Fruit fly (Drosophila melanogaster) whole organism, prepupa: ENCODE results near the gene cnir.

Source experiments
- Blimp-1 ChIP-seq: fragments of 200-800 bp; sonication (Bioruptor generic); optimal IDR thresholded peaks from 3 replicates; lab custom pipeline; 2017; ENCODE audit warnings: missing biosample characterization, missing genetic modification characterization, mild to moderate bottlenecking, moderate library complexity, missing genetic modification reagents
- CG10669 ChIP-seq: fragments of 200-800 bp; sonication (Bioruptor generic); optimal IDR thresholded peaks from 3 replicates; lab custom pipeline; 2018; ENCODE audit warnings: missing biosample characterization, mild to moderate bottlenecking, missing genetic modification characterization, moderate library complexity
- CG11294 ChIP-seq: fragments of 200-800 bp; sonication (Bioruptor generic); IDR thresholded peaks from 2 replicates; pipeline ENCODE4 v1.3.6; 2022; ENCODE audit warnings: missing biosample characterization, missing genetic modification characterization
- CG15336 ChIP-seq: fragments of 200-800 bp; sonication (Bioruptor generic); IDR thresholded peaks from 2 replicates; pipeline ENCODE4 v1.3.6; 2022; ENCODE audit warnings: missing biosample characterization, missing genetic modification characterization
- CG1621 ChIP-seq: fragments of 200-800 bp; sonication (Bioruptor generic); optimal IDR thresholded peaks from 3 replicates; lab custom pipeline; 2018; ENCODE audit warnings: missing biosample characterization, mild to moderate bottlenecking, missing genetic modification characterization
- CG31627 ChIP-seq: fragments of 200-800 bp; sonication (Bioruptor generic); optimal IDR thresholded peaks from 3 replicates; lab custom pipeline; 2016; ENCODE audit warnings: missing biosample characterization, missing genetic modification characterization
- CG32006 ChIP-seq: fragments of 200-800 bp; sonication (Bioruptor generic); optimal IDR thresholded peaks from 3 replicates; lab custom pipeline; 2017; ENCODE audit warnings: missing biosample characterization, mild to moderate bottlenecking, missing genetic modification characterization
- CG34406 ChIP-seq: fragments of 200-800 bp; sonication (Bioruptor generic); optimal IDR thresholded peaks from 3 replicates; lab custom pipeline; 2016; ENCODE audit warnings: missing biosample characterization, missing genetic modification characterization
- CG4318 ChIP-seq: fragments of 200-800 bp; sonication (Bioruptor generic); optimal IDR thresholded peaks from 3 replicates; lab custom pipeline; 2017; ENCODE audit warnings: missing biosample characterization, mild to moderate bottlenecking, missing genetic modification characterization
- CG6163 ChIP-seq: fragments of 200-800 bp; sonication (Bioruptor generic); IDR thresholded peaks from 3 replicates; pipeline ENCODE4 v1.3.6; 2022; ENCODE audit warnings: missing biosample characterization, missing genetic modification characterization
- CG6276 ChIP-seq: fragments of 200-800 bp; sonication (Bioruptor generic); optimal IDR thresholded peaks from 2 replicates; lab custom pipeline; 2017; ENCODE audit warnings: missing biosample characterization, mild to moderate bottlenecking, missing genetic modification characterization
- CG6792 ChIP-seq: fragments of 200-800 bp; sonication (Bioruptor generic); optimal IDR thresholded peaks from 3 replicates; lab custom pipeline; 2016; ENCODE audit warnings: missing biosample characterization, missing genetic modification characterization
- CG6808 ChIP-seq: fragments of 200-800 bp; sonication (Bioruptor generic); optimal IDR thresholded peaks from 3 replicates; lab custom pipeline; 2017; ENCODE audit warnings: missing biosample characterization, missing genetic modification characterization, mild to moderate bottlenecking, moderate library complexity, missing genetic modification reagents
- CG8319 ChIP-seq: fragments of 200-800 bp; sonication (Bioruptor generic); optimal IDR thresholded peaks from 3 replicates; lab custom pipeline; 2016; ENCODE audit warnings: missing biosample characterization, missing genetic modification characterization
- CG8632 ChIP-seq: fragments of 200-800 bp; sonication (Bioruptor generic); optimal IDR thresholded peaks from 3 replicates; lab custom pipeline; 2016; ENCODE audit warnings: missing biosample characterization, missing genetic modification characterization
- CG9139 ChIP-seq: fragments of 200-800 bp; sonication (Bioruptor generic); optimal IDR thresholded peaks from 3 replicates; lab custom pipeline; 2017; ENCODE audit warnings: missing biosample characterization, mild to moderate bottlenecking, missing genetic modification characterization
- Eip75B ChIP-seq: fragments of 200-800 bp; sonication (Bioruptor generic); optimal IDR thresholded peaks from 3 replicates; lab custom pipeline; 2016; ENCODE audit warnings: missing biosample characterization, missing genetic modification characterization
- Eip93F ChIP-seq: fragments of 200-800 bp; sonication (Bioruptor generic); optimal IDR thresholded peaks from 2 replicates; lab custom pipeline; 2016; ENCODE audit warnings: missing biosample characterization, mild to moderate bottlenecking, missing genetic modification characterization
- Ets21C ChIP-seq: fragments of 200-800 bp; sonication (Bioruptor generic); optimal IDR thresholded peaks from 3 replicates; lab custom pipeline; 2016; ENCODE audit warnings: missing biosample characterization, missing genetic modification characterization
- Ets96B ChIP-seq: fragments of 200-800 bp; optimal IDR thresholded peaks from 2 replicates; lab custom pipeline; 2019; ENCODE audit warnings: missing biosample characterization, mild to moderate bottlenecking, missing genetic modification characterization, moderate library complexity
- Gug ChIP-seq: fragments of 200-800 bp; sonication (Bioruptor generic); IDR thresholded peaks from 2 replicates; pipeline ENCODE4 v1.3.6; 2022; ENCODE audit warnings: missing biosample characterization, missing genetic modification characterization
- Hr38 ChIP-seq: sonication (Bioruptor generic); optimal IDR thresholded peaks from 2 replicates; lab custom pipeline; 2016; ENCODE audit warnings: missing biosample characterization, missing genetic modification characterization
- Met ChIP-seq: fragments of 200-800 bp; sonication (Bioruptor generic); optimal IDR thresholded peaks from 3 replicates; lab custom pipeline; 2016; ENCODE audit warnings: missing biosample characterization, missing genetic modification characterization
- OdsH ChIP-seq: fragments of 200-800 bp; sonication (Bioruptor generic); optimal IDR thresholded peaks from 3 replicates; lab custom pipeline; 2016; ENCODE audit warnings: missing biosample characterization, missing genetic modification characterization
- Smox ChIP-seq: fragments of 200-800 bp; sonication (Bioruptor generic); optimal IDR thresholded peaks from 3 replicates; lab custom pipeline; 2016; ENCODE audit warnings: missing biosample characterization, missing genetic modification characterization
- Sox102F ChIP-seq: fragments of 200-800 bp; sonication (Bioruptor generic); optimal IDR thresholded peaks from 2 replicates; lab custom pipeline; 2016; ENCODE audit warnings: missing biosample characterization, mild to moderate bottlenecking, missing genetic modification characterization
- Sox14 ChIP-seq: fragments of 200-800 bp; sonication (Bioruptor generic); optimal IDR thresholded peaks from 3 replicates; lab custom pipeline; 2016; ENCODE audit warnings: missing biosample characterization, missing genetic modification characterization
- acj6 ChIP-seq: fragments of 200-800 bp; sonication (Bioruptor generic); optimal IDR thresholded peaks from 3 replicates; lab custom pipeline; 2016; ENCODE audit warnings: missing biosample characterization, missing genetic modification characterization
- cyc ChIP-seq: fragments of 200-800 bp; sonication (Bioruptor generic); optimal IDR thresholded peaks from 3 replicates; lab custom pipeline; 2016; ENCODE audit warnings: missing biosample characterization, missing genetic modification characterization
- dac ChIP-seq: fragments of 200-800 bp; sonication (Bioruptor generic); optimal IDR thresholded peaks from 2 replicates; lab custom pipeline; 2017; ENCODE audit warnings: missing biosample characterization, mild to moderate bottlenecking, missing genetic modification characterization
- esn ChIP-seq: fragments of 200-800 bp; sonication (Bioruptor generic); optimal IDR thresholded peaks from 2 replicates; lab custom pipeline; 2016; ENCODE audit warnings: missing biosample characterization, mild to moderate bottlenecking, missing genetic modification characterization, moderate library complexity
- fd59A ChIP-seq: fragments of 200-800 bp; sonication (Bioruptor generic); optimal IDR thresholded peaks from 2 replicates; lab custom pipeline; 2017; ENCODE audit warnings: missing biosample characterization, mild to moderate bottlenecking, missing genetic modification characterization, missing genetic modification reagents
- fkh ChIP-seq: fragments of 200-800 bp; sonication (Bioruptor generic); optimal IDR thresholded peaks from 3 replicates; lab custom pipeline; 2017; ENCODE audit warnings: missing biosample characterization, mild to moderate bottlenecking, missing genetic modification characterization, moderate library complexity
- lz ChIP-seq: fragments of 200-800 bp; sonication (Bioruptor generic); optimal IDR thresholded peaks from 3 replicates; lab custom pipeline; 2016; ENCODE audit warnings: missing biosample characterization, missing genetic modification characterization
- net ChIP-seq: fragments of 200-800 bp; sonication (Bioruptor generic); optimal IDR thresholded peaks from 3 replicates; lab custom pipeline; 2016; ENCODE audit warnings: missing biosample characterization, missing genetic modification characterization
- salr ChIP-seq, 2 experiments: fragments of 200-800 bp; sonication (Bioruptor generic); optimal IDR thresholded peaks; 3 replicates each; lab custom pipeline; 2016 to 2018; ENCODE audit warnings: missing biosample characterization in 2 of 2, missing genetic modification characterization in 2 of 2, mild to moderate bottlenecking in 1 of 2
- spab ChIP-seq: fragments of 200-800 bp; sonication (Bioruptor generic); optimal IDR thresholded peaks from 2 replicates; lab custom pipeline; 2017; ENCODE audit warnings: missing biosample characterization, mild to moderate bottlenecking, missing genetic modification characterization, missing genetic modification reagents
- ss ChIP-seq, 2 experiments: fragments of 200-800 bp; sonication (Bioruptor generic); optimal IDR thresholded peaks; 2 replicates in 1 of 2; 3 replicates in 1 of 2; lab custom pipeline; 2017 to 2018; ENCODE audit warnings: mild to moderate bottlenecking in 2 of 2, missing biosample characterization in 2 of 2, missing genetic modification characterization in 2 of 2, moderate library complexity in 1 of 2
- vri ChIP-seq: fragments of 200-800 bp; sonication (Bioruptor generic); optimal IDR thresholded peaks from 3 replicates; lab custom pipeline; 2016; ENCODE audit warnings: missing biosample characterization, mild to moderate bottlenecking, missing genetic modification characterization

Gene cnir

dm6 chr2L:3037153-3037579, 2.4 kb downstream of the cnir start, which contains the start of the genes CG17260 and SerRS (continued):
- TF ChIP-seq Sox102F (no peak), ss (GFP tag; optimal IDR thresholded peaks at IDR 0.05; lab: Kevin White, UChicago) (no peak), CG11294 (GFP tag; lab: Robert Waterston, UW) (peak; percentile 84), Hr38 (GFP tag; lab: Kevin White, UChicago) (peak; percentile 73), acj6 (GFP tag; lab: Kevin White, UChicago) (peak; percentile 94), CG9139 (GFP tag; lab: Kevin White, UChicago) (no peak), CG6808 (GFP tag; lab: Kevin White, UChicago) (peak; percentile 72)

DNA sequence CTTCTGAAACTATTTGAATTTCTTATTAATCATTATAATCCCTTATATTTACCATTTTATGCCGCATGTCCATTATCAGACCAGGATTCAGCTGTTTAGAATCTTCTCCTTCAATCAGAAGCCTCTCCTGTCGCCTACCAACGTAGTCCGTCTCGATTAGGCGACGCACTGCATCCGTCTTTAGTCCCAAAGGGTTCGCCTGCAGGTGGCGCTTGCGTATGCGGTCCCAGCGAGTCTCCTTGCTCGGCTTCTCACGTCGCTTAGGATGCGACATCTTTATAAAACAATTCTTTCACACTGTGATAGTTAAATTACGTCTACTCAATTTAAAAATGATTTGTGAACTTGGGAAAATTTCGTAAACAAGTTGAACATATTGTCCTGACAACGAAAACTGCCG, 4.6 kb downstream of the cnir start, which contains the start of gene CG17258:
Gene CG17258 (minus strand): TSS at position 380 of the 400 bp plus-strand sequence.
- no peak for TF ChIP-seq Smox (GFP tag; lab: Kevin White, UChicago)
- TF ChIP-seq vri (GFP tag; lab: Kevin White, UChicago), result no peak
- TF ChIP-seq Blimp-1 (GFP tag; lab: Kevin White, UChicago), result no peak
- no peak for TF ChIP-seq CG6792 (GFP tag; lab: Kevin White, UChicago)
- TF ChIP-seq CG6808 (GFP tag; lab: Kevin White, UChicago), result no peak
- no peak for TF ChIP-seq CG34406
- no peak for TF ChIP-seq Sox14 (GFP tag; lab: Kevin White, UChicago)
- TF ChIP-seq dac (GFP tag; lab: Kevin White, UChicago), result no peak
- TF ChIP-seq CG15336, result no peak
- no peak for TF ChIP-seq CG8319 (GFP tag; lab: Kevin White, UChicago)
- TF ChIP-seq Ets21C (GFP tag; lab: Kevin White, UChicago), result no peak
- TF ChIP-seq Eip93F (GFP tag; lab: Kevin White, UChicago), result no peak
- no peak for TF ChIP-seq CG11294 (GFP tag; lab: Robert Waterston, UW)
- no peak for TF ChIP-seq spab (GFP tag; lab: Kevin White, UChicago)

dm6 chr2L:3030350-3030749, 9.3 kb downstream of the cnir start, which contains the start of gene GABPI:
GABPI (plus strand) TSS chr2L:3030539.
- TF ChIP-seq Eip75B (no peak), CG32006 (GFP tag; lab: Kevin White, UChicago) (no peak), CG1621 (tag; lab: Kevin White, UChicago) (peak; percentile 64), fkh (GFP tag; lab: Kevin White, UChicago) (no peak), Ets96B (no peak), Gug (GFP tag; lab: Robert Waterston, UW) (no peak), cyc (GFP tag; lab: Kevin White, UChicago) (no peak), OdsH (GFP tag; lab: Kevin White, UChicago) (no peak), CG4318 (no peak), salr (GFP tag; optimal IDR thresholded peaks at IDR 0.05; lab: Kevin White, UChicago) (no peak), Ets21C (GFP tag; lab: Kevin White, UChicago) (no peak), CG6276 (GFP tag; lab: Kevin White, UChicago) (no peak), CG6163 (GFP tag; lab: Robert Waterston, UW) (peak; percentile 51; the same call in 2 of the 3 replicates), CG10669 (GFP tag; lab: Kevin White, UChicago) (no peak), esn (GFP tag; lab: Kevin White, UChicago) (peak; percentile 35), lz (GFP tag; lab: Kevin White, UChicago) (no peak), Met (GFP tag; lab: Kevin White, UChicago) (no peak), fd59A (GFP tag; lab: Kevin White, UChicago) (no peak)

DNA sequence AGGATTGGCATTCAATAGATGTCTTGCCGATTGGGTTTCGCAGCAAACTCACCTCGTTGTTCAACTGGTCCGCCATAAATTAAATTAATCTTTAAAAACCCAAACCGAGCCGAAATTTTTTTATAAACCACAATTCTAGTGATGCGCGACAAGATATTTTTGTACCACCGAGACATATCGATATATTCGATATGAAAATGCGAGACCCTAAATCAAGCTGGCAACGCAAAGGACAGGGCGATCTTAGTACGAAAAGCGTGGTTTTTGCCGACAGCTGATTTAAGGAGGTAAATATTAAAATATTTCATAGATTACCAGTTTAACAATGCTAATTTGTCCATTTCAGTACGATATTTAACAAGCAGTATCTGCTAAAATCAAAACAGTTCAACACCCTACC, 10.6 kb downstream of the cnir start, which contains the start of the genes Sf3b2 and CG17219:
Gene Sf3b2 (minus strand): TSS at position 157 of the 400 bp plus-strand sequence.
Gene CG17219 (plus strand): TSS at position 242 of the 400 bp plus-strand sequence.
- TF ChIP-seq net (GFP tag; lab: Kevin White, UChicago) (no peak), CG31627 (peak; percentile 8), CG8632 (GFP tag; lab: Kevin White, UChicago) (no peak), CG11294 (GFP tag; lab: Robert Waterston, UW) (no peak), esn (GFP tag; lab: Kevin White, UChicago) (peak; percentile 16)
